Worm (Caenorhabditis elegans) whole organism, mixed stage, embryonic: ENCODE results near the gene mlt-4.

Experiments
- ces-1 ChIP-seq: fragments of 150-350 bp; optimal IDR thresholded peaks from 2 replicates; lab custom pipeline; 2014; ENCODE audit warnings: missing biosample characterization, missing genetic modification reagents, missing genetic modification characterization
- mab-5 ChIP-seq: fragments of 150-350 bp; optimal IDR thresholded peaks from 2 replicates; lab custom pipeline; 2014; ENCODE audit warnings: missing biosample characterization, missing genetic modification characterization
- mls-2 ChIP-seq: sonication (generic microtip); optimal IDR thresholded peaks from 2 replicates; lab custom pipeline; 2016; ENCODE audit warnings: mild to moderate bottlenecking, missing genetic modification characterization, moderate library complexity, missing compliant biosample characterization
- nhr-12 ChIP-seq: fragments of 150-350 bp; optimal IDR thresholded peaks from 2 replicates; lab custom pipeline; 2014; ENCODE audit warnings: missing biosample characterization, missing genetic modification characterization
- nhr-237 ChIP-seq: fragments of 150-350 bp; optimal IDR thresholded peaks from 2 replicates; lab custom pipeline; 2014; ENCODE audit warnings: missing biosample characterization, missing genetic modification characterization
- nhr-28 ChIP-seq: fragments of 150-350 bp; optimal IDR thresholded peaks from 2 replicates; lab custom pipeline; 2014; ENCODE audit warnings: missing biosample characterization, missing genetic modification characterization
- snpc-4 ChIP-seq: fragments of 150-350 bp; optimal IDR thresholded peaks from 2 replicates; lab custom pipeline; 2014; ENCODE audit warnings: missing biosample characterization, missing genetic modification characterization
- sptf-1 ChIP-seq: sonication (generic microtip); optimal IDR thresholded peaks from 2 replicates; lab custom pipeline; 2017; ENCODE audit warnings: mild to moderate bottlenecking, missing genetic modification characterization, moderate library complexity, missing compliant biosample characterization
- unc-120 ChIP-seq: sonication (generic microtip); optimal IDR thresholded peaks from 2 replicates; lab custom pipeline; 2017; ENCODE audit warnings: missing genetic modification characterization, missing compliant biosample characterization; ENCODE audit not compliant: poor library complexity, severe bottlenecking
- unc-62 ChIP-seq: fragments of 150-350 bp; optimal IDR thresholded peaks from 2 replicates; lab custom pipeline; 2014; ENCODE audit warnings: missing biosample characterization, missing genetic modification reagents, missing genetic modification characterization
- zip-8 ChIP-seq: fragments of 150-350 bp; optimal IDR thresholded peaks from 2 replicates; lab custom pipeline; 2014; ENCODE audit warnings: missing biosample characterization, missing genetic modification characterization
- ztf-11 ChIP-seq: fragments of 150-350 bp; optimal IDR thresholded peaks from 2 replicates; lab custom pipeline; 2014; ENCODE audit warnings: missing biosample characterization, missing genetic modification characterization

DNA sequence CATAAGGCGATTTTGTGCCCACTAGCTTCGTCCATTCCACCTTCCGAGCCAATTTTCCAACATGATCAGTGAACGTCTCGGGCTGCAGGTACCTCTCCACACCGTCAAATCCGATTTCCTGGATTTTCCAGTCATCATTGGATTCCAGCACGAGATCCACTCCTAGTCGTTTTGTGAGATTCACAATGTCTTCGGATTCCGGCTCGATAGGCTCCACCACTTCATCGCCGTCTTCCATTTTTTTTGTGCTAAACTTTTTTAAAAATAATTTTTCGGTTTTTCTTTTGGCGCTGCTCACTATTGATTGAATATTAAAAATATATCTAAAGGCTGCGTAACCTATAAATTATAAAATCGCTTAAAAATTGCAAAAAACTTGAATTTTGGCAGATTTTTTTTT is 22.2 kb downstream of the mlt-4 start, which contains the start of gene mdt-17:
- TF ChIP-seq snpc-4 (tag; lab: Kevin White, UChicago) = no peak
- no peak for TF ChIP-seq nhr-28 (tag; lab: Kevin White, UChicago)
- TF ChIP-seq nhr-237 (tag; lab: Kevin White, UChicago) = no peak
- TF ChIP-seq zip-8 (tag; lab: Kevin White, UChicago) = no peak
- TF ChIP-seq sptf-1 (tag; lab: Kevin White, UChicago) = no peak
- TF ChIP-seq unc-120 (tag; lab: Kevin White, UChicago) = no peak
- TF ChIP-seq ces-1 = no peak
- TF ChIP-seq nhr-12 (tag; lab: Kevin White, UChicago) = no peak
- TF ChIP-seq unc-62 (GFP tag; lab: Kevin White, UChicago) = no peak
- TF ChIP-seq mab-5 (tag; lab: Kevin White, UChicago) = no peak
- TF ChIP-seq mls-2 (tag; lab: Kevin White, UChicago) = no peak
- TF ChIP-seq ztf-11 (tag; lab: Kevin White, UChicago) = no peak
